Fruit fly (Drosophila melanogaster): Measurements from ENCODE around the gene trol.

The trol gene

dm6 chrX:2551906-2552305 is 6.7 kb upstream of the trol start, which contains the start of gene Pdfr:
Gene Pdfr, plus strand, starts transcription at chrX:2552206.
- TF ChIP-seq CG8478 (optimal IDR thresholded peaks at IDR 0.05) (no peak), CTCF (optimal IDR thresholded peaks at IDR 0.05) (no peak)

DNA sequence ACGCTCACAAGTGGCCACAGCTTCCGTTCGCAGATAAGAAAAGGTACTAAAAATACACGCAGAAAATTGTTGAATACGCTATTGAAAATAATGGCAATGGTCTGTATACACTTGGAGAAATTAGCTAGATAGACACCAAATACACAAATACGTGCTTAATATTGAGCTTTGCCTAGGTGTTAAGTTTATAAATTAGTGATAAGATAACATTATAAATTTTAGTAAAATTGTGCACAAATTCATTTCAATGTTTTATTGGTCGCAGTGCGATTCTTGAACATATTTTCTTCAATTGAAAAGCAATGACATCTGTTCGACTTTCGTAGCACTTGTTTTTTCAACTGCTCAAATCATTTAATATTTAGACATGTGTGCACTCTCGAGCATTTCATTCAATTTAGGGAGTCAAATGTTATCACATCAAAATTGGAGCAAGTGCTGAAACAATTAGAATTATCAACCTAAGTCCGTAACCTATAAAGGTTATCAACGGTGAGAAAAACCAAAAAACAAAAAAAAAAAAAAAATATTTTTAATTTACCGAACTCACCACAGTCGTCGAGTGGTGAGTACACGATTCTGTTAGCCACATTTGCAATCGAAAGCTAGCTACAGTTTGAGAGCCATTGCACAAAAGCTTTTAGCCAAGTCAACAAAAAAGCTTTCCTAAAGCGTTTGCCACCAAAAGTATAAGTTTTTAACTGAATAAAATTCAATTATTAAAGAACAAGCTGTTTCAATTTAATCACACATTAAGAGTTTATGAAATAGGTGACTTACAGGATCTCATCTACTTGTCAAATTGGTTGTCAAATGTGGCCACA is 1.6 kb upstream of the trol start:
- TF ChIP-seq CTCF (optimal IDR thresholded peaks at IDR 0.05) (no peak), CG8478 (optimal IDR thresholded peaks at IDR 0.05) (no peak)

DNA sequence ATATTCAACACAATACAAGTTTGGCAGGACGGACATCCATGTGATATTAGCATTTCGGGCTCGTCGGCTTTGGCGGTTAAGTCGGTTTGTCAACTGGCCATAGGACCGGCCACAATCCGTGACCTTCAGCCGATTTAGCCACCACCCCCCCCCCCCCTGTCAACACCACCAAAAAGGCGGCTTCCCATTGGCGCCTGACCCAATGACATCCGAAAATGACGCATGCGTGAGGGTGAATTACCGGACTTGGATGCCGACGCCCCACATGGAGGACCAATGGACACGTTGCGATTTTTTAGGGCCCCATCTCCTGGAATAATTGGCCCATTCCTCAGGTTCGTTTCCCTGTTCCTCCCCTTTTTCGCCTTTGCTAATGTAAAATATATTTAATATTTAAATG is 1.0 kb upstream of the trol start:
- no peak for TF ChIP-seq CG8478 (optimal IDR thresholded peaks at IDR 0.05)
- no peak for TF ChIP-seq CTCF (optimal IDR thresholded peaks at IDR 0.05)

- TF ChIP-seq CTCF (optimal IDR thresholded peaks at IDR 0.05) (no peak), CG8478 (optimal IDR thresholded peaks at IDR 0.05) (no peak)
Measured at dm6 chrX:2542500-2542899, 2.7 kb downstream of the trol start.

DNA sequence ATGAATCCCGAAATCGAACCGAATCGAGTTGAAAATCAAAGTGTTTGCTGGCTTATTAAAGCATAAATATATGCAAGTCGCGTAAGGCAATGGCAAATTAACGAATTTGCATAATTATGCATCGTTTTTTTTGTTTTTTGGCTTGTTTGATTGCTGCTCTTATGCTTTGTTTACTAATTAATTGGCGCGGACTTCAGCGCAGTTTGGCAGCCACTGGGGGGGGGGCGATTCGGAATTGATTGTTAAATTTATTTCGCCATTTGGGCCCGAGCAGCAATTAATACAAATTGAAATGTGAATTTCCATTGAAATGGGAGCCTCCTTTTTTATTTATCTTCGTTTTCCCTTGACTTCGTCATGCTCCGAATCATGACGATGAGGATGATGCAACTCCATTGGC is 5.7 kb downstream of the trol start:
- TF ChIP-seq CTCF (optimal IDR thresholded peaks at IDR 0.05) (no peak), CG8478 (optimal IDR thresholded peaks at IDR 0.05) (no peak)

DNA sequence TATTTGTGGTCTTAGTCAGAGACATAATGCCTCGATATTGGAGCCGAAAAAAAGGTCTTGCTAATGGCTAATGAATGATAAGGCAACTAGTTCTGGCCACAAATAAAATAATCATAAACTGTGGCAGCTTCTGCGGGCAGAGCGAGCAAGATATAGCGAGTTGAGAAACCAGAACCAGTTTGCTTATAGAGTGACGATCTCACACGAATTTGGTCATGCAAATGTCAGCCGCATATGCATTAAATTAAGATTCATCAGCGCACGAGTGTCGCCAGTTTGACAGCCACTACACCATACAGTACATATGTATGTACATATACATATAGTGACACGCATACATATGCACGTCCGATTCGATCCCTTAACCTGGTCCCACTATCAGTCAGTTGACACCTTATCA is 6.8 kb downstream of the trol start:
- no peak for TF ChIP-seq CG8478 (optimal IDR thresholded peaks at IDR 0.05)
- no peak for TF ChIP-seq CTCF (optimal IDR thresholded peaks at IDR 0.05)

dm6 chrX:2537398-2537797 is 7.8 kb downstream of the trol start:
- TF ChIP-seq CG8478 (optimal IDR thresholded peaks at IDR 0.05) (no peak), CTCF (optimal IDR thresholded peaks at IDR 0.05) (no peak)

DNA sequence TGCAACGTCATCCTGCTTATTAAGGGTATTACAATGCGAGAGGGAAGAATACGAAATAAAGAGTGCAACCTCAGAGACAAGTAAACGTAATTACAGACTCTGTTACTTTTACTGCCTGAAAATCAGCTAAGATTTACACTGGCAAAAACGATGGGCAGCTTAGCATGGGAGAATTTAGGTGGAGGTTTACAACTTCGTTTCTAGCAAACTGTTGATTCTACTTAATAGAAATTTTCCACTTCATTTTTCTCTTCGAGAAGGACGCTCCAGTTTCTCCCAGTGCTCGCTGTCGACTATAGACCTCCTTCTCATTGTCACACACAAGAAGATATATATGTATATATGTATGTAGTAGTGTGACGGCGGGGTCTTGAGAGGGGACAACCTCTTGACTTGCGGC is 9.1 kb downstream of the trol start:
- TF ChIP-seq CTCF (optimal IDR thresholded peaks at IDR 0.05) (no peak), CG8478 (optimal IDR thresholded peaks at IDR 0.05) (no peak)

- TF ChIP-seq CTCF (optimal IDR thresholded peaks at IDR 0.05) (no peak), CG8478 (optimal IDR thresholded peaks at IDR 0.05) (no peak)
Measured at dm6 chrX:2534951-2535693, 10.1 kb downstream of the trol start.

dm6 chrX:2533843-2534473 is 11.3 kb downstream of the trol start:
- TF ChIP-seq CG8478 (optimal IDR thresholded peaks at IDR 0.05) (no peak), CTCF (optimal IDR thresholded peaks at IDR 0.05) (no peak)

DNA sequence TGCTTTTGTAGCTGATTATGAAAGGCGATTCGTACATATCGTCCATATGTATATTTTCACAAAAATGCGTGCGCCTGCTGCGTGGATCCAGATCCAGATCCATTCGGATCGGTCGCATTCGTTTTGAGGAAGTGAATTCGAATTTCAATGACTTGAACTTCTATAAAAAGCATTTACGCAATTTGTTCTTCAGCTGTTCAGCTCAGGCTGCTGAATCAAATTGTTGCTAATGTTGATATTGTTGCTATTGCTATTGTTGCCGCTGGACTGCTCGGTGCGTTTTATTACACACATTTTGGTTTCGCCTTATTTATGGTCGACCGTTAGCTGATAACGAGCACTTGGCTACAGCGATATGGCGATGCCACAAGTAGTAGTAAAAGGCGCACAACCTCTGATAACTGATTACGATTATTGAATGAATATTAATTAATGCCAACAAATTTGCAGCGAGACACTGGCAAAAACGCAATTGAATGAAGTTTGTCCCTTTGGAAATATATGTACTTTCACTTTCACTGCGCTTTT is 13.9 kb downstream of the trol start:
- TF ChIP-seq CG8478 (optimal IDR thresholded peaks at IDR 0.05) = no peak
- no peak for TF ChIP-seq CTCF (optimal IDR thresholded peaks at IDR 0.05)

- TF ChIP-seq CG8478 (optimal IDR thresholded peaks at IDR 0.05) (no peak), CTCF (optimal IDR thresholded peaks at IDR 0.05) (peak in 1 of 2 experiments; percentile 48)
Measured at dm6 chrX:2524426-2524825, 20.8 kb downstream of the trol start.

dm6 chrX:2518361-2518760 is 26.9 kb downstream of the trol start:
- TF ChIP-seq CTCF (optimal IDR thresholded peaks at IDR 0.05) = no peak
- no peak for TF ChIP-seq CG8478 (optimal IDR thresholded peaks at IDR 0.05)

dm6 chrX:2517525-2518294 is 27.5 kb downstream of the trol start:
- TF ChIP-seq CG8478 (optimal IDR thresholded peaks at IDR 0.05) = no peak
- TF ChIP-seq CTCF (optimal IDR thresholded peaks at IDR 0.05) = no peak

DNA sequence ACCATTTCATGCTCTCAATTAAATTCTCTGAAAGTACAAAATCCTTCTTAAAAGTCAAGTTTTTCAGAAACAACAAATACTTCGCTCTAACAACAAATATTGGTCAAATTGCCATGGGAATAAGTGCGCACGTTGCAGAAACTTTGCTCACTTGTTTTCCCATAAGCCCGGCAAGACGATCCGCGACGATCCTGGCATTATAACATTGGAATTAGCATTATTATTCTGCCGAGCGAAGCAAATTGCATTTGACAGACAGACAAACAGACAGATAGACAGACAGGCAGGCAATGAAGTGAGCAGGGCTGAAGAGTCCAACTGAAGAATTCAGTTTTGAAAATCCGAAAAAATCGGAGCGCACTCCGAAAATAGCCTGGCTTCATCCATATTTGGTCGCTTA is 29.0 kb downstream of the trol start:
- TF ChIP-seq CG8478 (optimal IDR thresholded peaks at IDR 0.05) = no peak
- TF ChIP-seq CTCF (optimal IDR thresholded peaks at IDR 0.05) = no peak
